Worm (Caenorhabditis elegans) whole organism, young adult: ENCODE data around the gene egl-21.

Experiments
- B0035.1 ChIP-seq: sonication (generic microtip); optimal IDR thresholded peaks from 2 replicates; lab custom pipeline; 2016; ENCODE audit warnings: missing genetic modification characterization, mild to moderate bottlenecking, missing compliant biosample characterization, missing genotype, missing genetic modification reagents
- B0261.1 ChIP-seq: sonication (generic microtip); optimal IDR thresholded peaks from 2 replicates; lab custom pipeline; 2016; ENCODE audit warnings: mild to moderate bottlenecking, missing genetic modification characterization, moderate library complexity, missing compliant biosample characterization
- C06A6.2 ChIP-seq: fragments of 200-800 bp; sonication (Bioruptor generic); conservative IDR thresholded peaks from 2 replicates; pipeline ENCODE4 v1.3.6; 2022; ENCODE audit warnings: missing genetic modification characterization, missing compliant biosample characterization
- C17E4.6 ChIP-seq: fragments of 200-800 bp; sonication (Bioruptor generic); IDR thresholded peaks from 2 replicates; pipeline ENCODE4 v1.3.6; 2022; ENCODE audit warnings: missing genetic modification reagents, missing genetic modification characterization, missing compliant biosample characterization
- F22D6.2 ChIP-seq: sonication (generic microtip); optimal IDR thresholded peaks from 2 replicates; lab custom pipeline; 2016; ENCODE audit warnings: mild to moderate bottlenecking, missing genetic modification characterization, missing compliant biosample characterization
- F39B2.1 ChIP-seq: fragments of 200-800 bp; sonication (Bioruptor generic); IDR thresholded peaks from 2 replicates; pipeline ENCODE4 v1.3.6; 2022; ENCODE audit warnings: missing genetic modification reagents, missing genetic modification characterization, missing compliant biosample characterization
- F57A8.1 ChIP-seq: fragments of 200-800 bp; sonication (Bioruptor generic); optimal IDR thresholded peaks from 2 replicates; lab custom pipeline; 2018; ENCODE audit warnings: mild to moderate bottlenecking, missing genetic modification characterization, moderate library complexity, missing compliant biosample characterization
- F57C9.4 ChIP-seq: sonication (generic microtip); optimal IDR thresholded peaks from 2 replicates; lab custom pipeline; 2017; ENCODE audit warnings: mild to moderate bottlenecking, missing genetic modification characterization, missing compliant biosample characterization
- T07F8.4 ChIP-seq: sonication (generic microtip); optimal IDR thresholded peaks from 2 replicates; lab custom pipeline; 2016; ENCODE audit warnings: mild to moderate bottlenecking, missing genetic modification characterization, moderate library complexity, missing compliant biosample characterization
- T26A5.8 ChIP-seq: sonication (generic microtip); optimal IDR thresholded peaks from 2 replicates; lab custom pipeline; 2016; ENCODE audit warnings: missing genetic modification characterization, missing compliant biosample characterization
- akir-1 ChIP-seq: fragments of 200-800 bp; sonication (Bioruptor generic); optimal IDR thresholded peaks from 2 replicates; lab custom pipeline; 2018; ENCODE audit warnings: mild to moderate bottlenecking, missing genetic modification characterization, moderate library complexity, missing compliant biosample characterization
- aptf-3 ChIP-seq: fragments of 200-800 bp; sonication (Bioruptor generic); IDR thresholded peaks from 2 replicates; pipeline ENCODE4 v1.3.6; 2022; ENCODE audit warnings: missing genetic modification characterization, missing compliant biosample characterization
- athp-1 ChIP-seq: sonication (generic microtip); optimal IDR thresholded peaks from 2 replicates; lab custom pipeline; 2017; ENCODE audit warnings: mild to moderate bottlenecking, missing genetic modification characterization, missing compliant biosample characterization
- cebp-2 ChIP-seq: fragments of 200-800 bp; sonication (Bioruptor generic); IDR thresholded peaks from 2 replicates; pipeline ENCODE4 v1.3.6; 2022; ENCODE audit warnings: missing genetic modification characterization, missing compliant biosample characterization
- ceh-27 ChIP-seq: fragments of 200-800 bp; sonication (Bioruptor generic); optimal IDR thresholded peaks from 2 replicates; lab custom pipeline; 2018; ENCODE audit warnings: mild to moderate bottlenecking, missing genetic modification characterization, moderate library complexity, missing compliant biosample characterization
- ceh-91 ChIP-seq: fragments of 200-800 bp; sonication (Bioruptor generic); IDR thresholded peaks from 2 replicates; pipeline ENCODE4 v1.3.6; 2022; ENCODE audit warnings: missing genetic modification reagents, missing genetic modification characterization, missing compliant biosample characterization
- efl-1 ChIP-seq: fragments of 150-350 bp; optimal IDR thresholded peaks from 2 replicates; lab custom pipeline; 2014; ENCODE audit warnings: missing biosample characterization, missing genetic modification reagents, missing genetic modification characterization
- egl-18 ChIP-seq: fragments of 200-800 bp; sonication (Bioruptor generic); IDR thresholded peaks from 2 replicates; pipeline ENCODE4 v1.3.6; 2022; ENCODE audit warnings: missing genetic modification reagents, missing genetic modification characterization, missing compliant biosample characterization
- egrh-3 ChIP-seq: fragments of 200-800 bp; sonication (Bioruptor generic); IDR thresholded peaks from 2 replicates; pipeline ENCODE4 v1.3.6; 2022; ENCODE audit warnings: missing genetic modification reagents, missing genetic modification characterization, missing compliant biosample characterization
- ekl-4 ChIP-seq: fragments of 200-800 bp; sonication (Bioruptor generic); IDR thresholded peaks from 2 replicates; pipeline ENCODE4 v1.3.6; 2022; ENCODE audit warnings: missing genetic modification reagents, missing genetic modification characterization, missing compliant biosample characterization
- gei-17 ChIP-seq: fragments of 200-800 bp; sonication (Bioruptor generic); optimal IDR thresholded peaks from 2 replicates; lab custom pipeline; 2018; ENCODE audit warnings: mild to moderate bottlenecking, missing genetic modification characterization, missing compliant biosample characterization
- hmg-20 ChIP-seq: fragments of 200-800 bp; sonication (Bioruptor generic); IDR thresholded peaks from 2 replicates; pipeline ENCODE4 v1.3.6; 2022; ENCODE audit warnings: missing genetic modification reagents, missing genetic modification characterization, missing compliant biosample characterization
- let-607 ChIP-seq, 2 experiments: fragments of 200-800 bp in 1 of 2; sonication (Bioruptor generic) in 1 of 2; sonication (generic microtip) in 1 of 2; optimal IDR thresholded peaks; 2 replicates each; lab custom pipeline; 2016 to 2018; ENCODE audit warnings: mild to moderate bottlenecking in 2 of 2, missing compliant biosample characterization in 2 of 2, missing genetic modification characterization in 2 of 2, moderate library complexity in 2 of 2, missing genotype in 1 of 2
- lin-26 ChIP-seq: fragments of 200-800 bp; sonication (Bioruptor generic); IDR thresholded peaks from 2 replicates; pipeline ENCODE4 v1.3.6; 2022; ENCODE audit warnings: missing genetic modification reagents, missing genetic modification characterization, missing compliant biosample characterization
- lin-40 ChIP-seq: sonication (generic microtip); optimal IDR thresholded peaks from 2 replicates; lab custom pipeline; 2016; ENCODE audit warnings: missing genetic modification characterization, mild to moderate bottlenecking, missing compliant biosample characterization, missing genotype, missing genetic modification reagents
- lin-54 ChIP-seq: fragments of 200-800 bp; sonication (Bioruptor generic); optimal IDR thresholded peaks from 2 replicates; lab custom pipeline; 2018; ENCODE audit warnings: mild to moderate bottlenecking, missing genetic modification characterization, missing compliant biosample characterization
- lsy-27 ChIP-seq: sonication (generic microtip); optimal IDR thresholded peaks from 2 replicates; lab custom pipeline; 2017; ENCODE audit warnings: missing genetic modification characterization, mild to moderate bottlenecking, missing compliant biosample characterization, antibody characterized with exemption, missing genotype, borderline replicate concordance; ENCODE audit not compliant: insufficient read depth
- madf-10 ChIP-seq: sonication (generic microtip); optimal IDR thresholded peaks from 2 replicates; lab custom pipeline; 2016; ENCODE audit warnings: mild to moderate bottlenecking, missing genetic modification characterization, missing compliant biosample characterization
- mcd-1 ChIP-seq: fragments of 200-800 bp; sonication (Bioruptor generic); IDR thresholded peaks from 2 replicates; pipeline ENCODE4 v1.3.6; 2022; ENCODE audit warnings: missing genetic modification reagents, missing genetic modification characterization, missing compliant biosample characterization
- nfya-2 ChIP-seq: fragments of 200-800 bp; sonication (Bioruptor generic); IDR thresholded peaks from 2 replicates; pipeline ENCODE4 v1.3.6; 2022; ENCODE audit warnings: missing genetic modification reagents, missing genetic modification characterization, missing compliant biosample characterization
- nhr-27 ChIP-seq: fragments of 200-800 bp; sonication (Bioruptor generic); optimal IDR thresholded peaks from 2 replicates; lab custom pipeline; 2018; ENCODE audit warnings: mild to moderate bottlenecking, missing genetic modification characterization, moderate library complexity, missing compliant biosample characterization
- nhr-80 ChIP-seq: sonication (generic microtip); optimal IDR thresholded peaks from 2 replicates; lab custom pipeline; 2016; ENCODE audit warnings: missing genetic modification characterization, missing compliant biosample characterization
- nhr-90 ChIP-seq: sonication (generic microtip); optimal IDR thresholded peaks from 2 replicates; lab custom pipeline; 2016; ENCODE audit warnings: missing genotype, mild to moderate bottlenecking, missing genetic modification characterization, missing compliant biosample characterization
- rec-8 ChIP-seq, 2 experiments: sonication (generic microtip); optimal IDR thresholded peaks; 2 replicates each; lab custom pipeline; 2016; ENCODE audit warnings: mild to moderate bottlenecking in 2 of 2, missing genetic modification characterization in 2 of 2, missing genetic modification reagents in 2 of 2, missing genotype in 2 of 2, missing biosample characterization in 1 of 2, missing compliant biosample characterization in 1 of 2, moderate library complexity in 1 of 2
- snpc-1.1 ChIP-seq: sonication (generic microtip); optimal IDR thresholded peaks from 2 replicates; lab custom pipeline; 2017; ENCODE audit warnings: missing genetic modification characterization, mild to moderate bottlenecking, missing compliant biosample characterization, antibody characterized with exemption, moderate library complexity, missing genotype, missing genetic modification reagents; ENCODE audit not compliant: insufficient read depth
- snpc-1.3 ChIP-seq: sonication (generic microtip); optimal IDR thresholded peaks from 2 replicates; lab custom pipeline; 2017; ENCODE audit warnings: missing genetic modification characterization, mild to moderate bottlenecking, missing compliant biosample characterization, antibody characterized with exemption, moderate library complexity, missing genotype, missing genetic modification reagents; ENCODE audit not compliant: insufficient read depth
- snpc-3.4 ChIP-seq: sonication (generic microtip); optimal IDR thresholded peaks from 2 replicates; lab custom pipeline; 2017; ENCODE audit warnings: missing genetic modification characterization, mild to moderate bottlenecking, missing compliant biosample characterization, antibody characterized with exemption, moderate library complexity, missing genotype, missing genetic modification reagents
- tbx-9 ChIP-seq: sonication (generic microtip); optimal IDR thresholded peaks from 2 replicates; lab custom pipeline; 2016; ENCODE audit warnings: borderline replicate concordance, missing genetic modification characterization, inconsistent platforms, missing compliant biosample characterization
- tlf-1 ChIP-seq: fragments of 200-800 bp; sonication (Bioruptor generic); optimal IDR thresholded peaks from 2 replicates; lab custom pipeline; 2018; ENCODE audit warnings: mild to moderate bottlenecking, missing genetic modification characterization, missing compliant biosample characterization
- unc-130 ChIP-seq: sonication (generic microtip); optimal IDR thresholded peaks from 2 replicates; lab custom pipeline; 2016; ENCODE audit warnings: missing genetic modification reagents, missing genetic modification characterization, missing compliant biosample characterization
- unc-62 ChIP-seq: fragments of 150-350 bp; optimal IDR thresholded peaks from 2 replicates; lab custom pipeline; 2014; ENCODE audit warnings: missing biosample characterization, missing genetic modification reagents, missing genetic modification characterization
- xnd-1 ChIP-seq: sonication (generic microtip); optimal IDR thresholded peaks from 2 replicates; lab custom pipeline; 2016; ENCODE audit warnings: missing genotype, missing genetic modification reagents, missing genetic modification characterization, missing compliant biosample characterization
- zfh-2 ChIP-seq: fragments of 200-800 bp; sonication (Bioruptor generic); conservative IDR thresholded peaks from 2 replicates; pipeline ENCODE4 v1.3.6; 2022; ENCODE audit warnings: missing genetic modification reagents, missing genetic modification characterization, missing compliant biosample characterization
- ztf-22 ChIP-seq: fragments of 200-800 bp; sonication (Bioruptor generic); optimal IDR thresholded peaks from 2 replicates; lab custom pipeline; 2018; ENCODE audit warnings: mild to moderate bottlenecking, missing genetic modification characterization, moderate library complexity, missing compliant biosample characterization
- ztf-25 ChIP-seq: fragments of 200-800 bp; sonication (Bioruptor generic); IDR thresholded peaks from 2 replicates; pipeline ENCODE4 v1.3.6; 2022; ENCODE audit warnings: missing genetic modification reagents, missing genetic modification characterization, missing compliant biosample characterization
- ztf-26 ChIP-seq: sonication (generic microtip); optimal IDR thresholded peaks from 2 replicates; lab custom pipeline; 2017; ENCODE audit warnings: missing genetic modification characterization, missing compliant biosample characterization
- ztf-3 ChIP-seq: fragments of 200-800 bp; sonication (Bioruptor generic); optimal IDR thresholded peaks from 2 replicates; lab custom pipeline; 2018; ENCODE audit warnings: mild to moderate bottlenecking, missing genetic modification characterization, missing compliant biosample characterization

egl-21 gene

DNA sequence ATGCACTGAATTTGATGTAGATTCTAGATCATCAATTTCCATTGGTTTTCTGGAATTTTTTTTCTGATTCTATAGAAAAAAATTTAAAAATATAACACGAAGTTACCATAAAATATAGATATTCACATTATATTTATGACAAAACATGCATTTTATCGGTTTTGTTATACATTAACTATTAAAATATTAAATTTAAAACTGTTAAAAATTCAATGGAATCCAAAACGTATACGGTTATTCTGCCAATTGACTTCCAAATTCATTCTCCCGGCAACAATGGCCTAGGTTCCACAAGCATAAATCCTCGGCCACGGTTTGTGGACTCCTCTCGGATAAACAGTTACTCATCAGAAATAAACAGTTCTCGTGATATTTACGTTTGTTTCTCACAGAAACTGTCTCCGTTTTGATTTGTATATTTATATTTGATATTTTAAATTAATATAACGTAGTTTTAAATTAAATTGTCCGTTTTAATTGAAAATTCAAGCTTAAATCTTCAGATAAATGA is 2.0 kb upstream of the egl-21 start, which contains the start of the genes F01D4.5 and ced-5 (continued):
- no peak for TF ChIP-seq C06A6.2 (GFP tag; lab: Robert Waterston, UW)
- TF ChIP-seq unc-62 (GFP tag; lab: Kevin White, UChicago): no peak
- no peak for TF ChIP-seq athp-1 (tag; lab: Kevin White, UChicago)
- TF ChIP-seq egl-18 (GFP tag; lab: Robert Waterston, UW): no peak
- TF ChIP-seq ztf-3 (GFP tag; lab: Kevin White, UChicago): no peak
- peak; percentile 60 to 89 for TF ChIP-seq rec-8 (tag; optimal IDR thresholded peaks at IDR 0.05; lab: Kevin White, UChicago)
- peak; percentile 66 for TF ChIP-seq lin-54 (GFP tag; lab: Kevin White, UChicago)
- TF ChIP-seq unc-130: peak; percentile 93
- TF ChIP-seq F22D6.2: peak; percentile 80
- TF ChIP-seq ztf-22: peak; percentile 1
- no peak for TF ChIP-seq F39B2.1 (GFP tag; lab: Robert Waterston, UW)
- peak; percentile 68 for TF ChIP-seq mcd-1 (GFP tag; lab: Robert Waterston, UW)
- TF ChIP-seq ceh-91 (GFP tag; lab: Robert Waterston, UW): 0 out of 2 replicates have a peak, but pooled peaks have one; percentile 22
- TF ChIP-seq B0261.1 (tag; lab: Kevin White, UChicago): peak; percentile 5
- TF ChIP-seq ekl-4 (GFP tag; lab: Robert Waterston, UW): peak; percentile 57; the same call in 1 of the 2 replicates
- TF ChIP-seq snpc-3.4 (tag; lab: Kevin White, UChicago): no peak
- TF ChIP-seq zfh-2 (GFP tag; lab: Robert Waterston, UW): no peak
- peak; percentile 84 for TF ChIP-seq akir-1 (GFP tag; lab: Kevin White, UChicago)
- peak; percentile 6 for TF ChIP-seq ztf-26 (tag; lab: Kevin White, UChicago)
- TF ChIP-seq nhr-80: peak; percentile 35
- TF ChIP-seq gei-17 (GFP tag; lab: Kevin White, UChicago): no peak
- peak; percentile 72 for TF ChIP-seq lin-40 (tag; lab: Kevin White, UChicago)
- no peak for TF ChIP-seq T07F8.4 (tag; lab: Kevin White, UChicago)
- TF ChIP-seq tlf-1 (GFP tag; lab: Kevin White, UChicago): peak; percentile 40
- no peak for TF ChIP-seq efl-1
- TF ChIP-seq aptf-3 (GFP tag; lab: Robert Waterston, UW): no peak
- no peak for TF ChIP-seq snpc-1.3 (tag; lab: Kevin White, UChicago)
- no peak for TF ChIP-seq ztf-25
- TF ChIP-seq nhr-90 (tag; lab: Kevin White, UChicago): no peak
- TF ChIP-seq lsy-27 (tag; lab: Kevin White, UChicago): no peak
- TF ChIP-seq lin-26: no peak
- TF ChIP-seq nhr-27 (tag; lab: Kevin White, UChicago): no peak
- no peak for TF ChIP-seq snpc-1.1 (tag; lab: Kevin White, UChicago)
- TF ChIP-seq hmg-20: peak; percentile 62; the same call in 1 of the 2 replicates
- no peak for TF ChIP-seq xnd-1 (tag; lab: Kevin White, UChicago)
- peak; percentile 62 for TF ChIP-seq madf-10 (tag; lab: Kevin White, UChicago)
- no peak for TF ChIP-seq tbx-9 (tag; lab: Kevin White, UChicago)
- no peak for TF ChIP-seq T26A5.8 (tag; lab: Kevin White, UChicago)
- TF ChIP-seq ceh-27 (GFP tag; lab: Kevin White, UChicago): peak; percentile 82
- peak; percentile 86; the same call in 1 of the 2 replicates for TF ChIP-seq nfya-2 (GFP tag; lab: Robert Waterston, UW)
- no peak for TF ChIP-seq F57A8.1 (GFP tag; lab: Kevin White, UChicago)
- TF ChIP-seq F57C9.4: peak; percentile 73
- TF ChIP-seq B0035.1 (tag; lab: Kevin White, UChicago): peak; percentile 69
- peak; percentile 65; the same call in 1 of the 2 replicates for TF ChIP-seq cebp-2 (GFP tag; lab: Robert Waterston, UW)
- no peak for TF ChIP-seq egrh-3
- TF ChIP-seq let-607 (tag; optimal IDR thresholded peaks at IDR 0.05; lab: Kevin White, UChicago): peak in 1 of 2 experiments; percentile 72
- TF ChIP-seq C17E4.6 (GFP tag; lab: Robert Waterston, UW): no peak
